Worm (Caenorhabditis elegans) whole organism, L4 larva: ENCODE results near the gene eol-1.

Experiments
- F49E8.2 ChIP-seq: sonication (generic microtip); optimal IDR thresholded peaks from 2 replicates; lab custom pipeline; 2016; ENCODE audit warnings: missing compliant biosample characterization, mild to moderate bottlenecking, missing genetic modification characterization, borderline replicate concordance
- dmd-9 ChIP-seq: fragments of 200-800 bp; sonication (Bioruptor generic); IDR thresholded peaks from 2 replicates; pipeline ENCODE4 v1.3.6; 2022; ENCODE audit warnings: missing genetic modification reagents, missing genetic modification characterization, missing compliant biosample characterization
- jun-1 ChIP-seq: fragments of 150-350 bp; optimal IDR thresholded peaks from 2 replicates; lab custom pipeline; 2014; ENCODE audit warnings: missing biosample characterization, missing genetic modification reagents, missing genetic modification characterization

DNA sequence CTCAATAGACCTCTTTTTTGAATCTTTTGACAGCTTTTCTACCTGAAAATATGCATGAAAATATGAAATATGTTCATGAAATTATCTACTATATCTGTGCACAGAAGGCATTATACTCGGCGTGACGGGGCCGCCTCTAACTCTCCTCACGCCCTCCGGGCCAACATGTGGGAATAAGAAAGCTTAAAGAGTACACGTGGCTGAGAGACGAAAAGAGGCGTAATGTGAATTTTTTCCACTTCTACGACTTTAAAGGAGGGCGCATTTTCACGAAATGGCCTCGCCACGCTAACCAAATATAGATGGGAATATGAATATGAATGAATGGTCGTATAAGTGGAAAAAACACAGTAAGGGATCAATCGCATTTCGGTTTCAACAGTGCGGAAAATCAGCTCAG is 23.0 kb downstream of the eol-1 start:
- TF ChIP-seq dmd-9 (GFP tag; lab: Robert Waterston, UW) (no peak), jun-1 (tag; lab: Kevin White, UChicago) (no peak), F49E8.2 (tag; lab: Kevin White, UChicago) (no peak)
